Worm (Caenorhabditis elegans): ENCODE data around the gene mom-2.
"Not testable (repeated sequence)": the region's sequence is repeated elsewhere in the genome, so short reads cannot be mapped to it uniquely, and the experiment has no call there.

Gene mom-2

DNA sequence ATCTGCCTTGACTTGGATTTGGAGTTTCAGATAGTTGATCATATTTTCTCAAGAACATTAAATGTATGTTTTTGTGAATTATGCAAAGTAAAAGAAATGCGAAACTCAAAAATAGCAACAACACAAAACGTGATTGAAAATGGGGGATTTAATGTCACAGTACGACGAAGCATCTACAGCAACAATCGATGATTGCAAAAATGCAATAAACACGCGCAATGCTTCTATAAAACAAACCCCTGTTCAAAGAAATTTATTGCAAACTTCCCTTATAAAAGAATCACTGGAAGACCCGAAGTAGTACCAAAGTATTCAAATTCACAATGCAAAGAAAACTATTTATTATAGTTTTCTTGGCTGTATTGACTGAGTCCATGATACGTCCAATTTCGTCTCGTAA lies 37.7 kb upstream of the mom-2 start, which contains the start of gene clec-219:
Gene clec-219 (plus strand): TSS at position 301 of the 400 bp plus-strand sequence.
- TF ChIP-seq elt-3 (tag; optimal IDR thresholded peaks at IDR 0.05) (no peak), ztf-11 (tag; optimal IDR thresholded peaks at IDR 0.05) (no peak), lsy-12 (tag; optimal IDR thresholded peaks at IDR 0.05) (no peak), aly-2 (tag; optimal IDR thresholded peaks at IDR 0.05) (no peak), fkh-10 (GFP tag; optimal IDR thresholded peaks at IDR 0.05) (no peak), lin-15B (tag; optimal IDR thresholded peaks at IDR 0.05) (no peak), tbx-2 (tag; optimal IDR thresholded peaks at IDR 0.05) (no peak), nhr-237 (tag; optimal IDR thresholded peaks at IDR 0.05) (no peak), daf-12 (tag; optimal IDR thresholded peaks at IDR 0.05) (no peak), skn-1 (tag; optimal IDR thresholded peaks at IDR 0.05) (no peak), R02D3.7 (tag; optimal IDR thresholded peaks at IDR 0.05) (no peak)

- TF ChIP-seq daf-12 (tag; optimal IDR thresholded peaks at IDR 0.05) (no peak), lsy-12 (tag; optimal IDR thresholded peaks at IDR 0.05) (no peak), eor-1 (tag; optimal IDR thresholded peaks at IDR 0.05) (no peak), tbx-2 (tag; optimal IDR thresholded peaks at IDR 0.05) (no peak), ztf-4 (tag; optimal IDR thresholded peaks at IDR 0.05) (no peak)
Measured at ce11 chrV:8323545-8323944, 32.2 kb upstream of the mom-2 start.

ce11 chrV:8325906-8326305 lies 29.9 kb upstream of the mom-2 start:
- no peak for TF ChIP-seq jun-1 (tag; optimal IDR thresholded peaks at IDR 0.05)
- no peak for TF ChIP-seq hmg-11 (tag; optimal IDR thresholded peaks at IDR 0.05)
- TF ChIP-seq nhr-237 (tag; optimal IDR thresholded peaks at IDR 0.05): no peak
- no peak for TF ChIP-seq aly-2 (tag; optimal IDR thresholded peaks at IDR 0.05)
- TF ChIP-seq mdl-1 (tag; optimal IDR thresholded peaks at IDR 0.05): no peak
- TF ChIP-seq nhr-28 (tag; optimal IDR thresholded peaks at IDR 0.05): no peak
- no peak for TF ChIP-seq egl-27 (tag; optimal IDR thresholded peaks at IDR 0.05)
- no peak for TF ChIP-seq ceh-82 (tag; optimal IDR thresholded peaks at IDR 0.05)
- TF ChIP-seq tbx-2 (tag; optimal IDR thresholded peaks at IDR 0.05): no peak
- no peak for TF ChIP-seq zag-1 (tag; optimal IDR thresholded peaks at IDR 0.05)
- no peak for TF ChIP-seq ceh-9 (tag; optimal IDR thresholded peaks at IDR 0.05)
- no peak for TF ChIP-seq nfya-1 (tag; optimal IDR thresholded peaks at IDR 0.05; ENCODE audit: insufficient read depth)
- TF ChIP-seq pqm-1 (tag; optimal IDR thresholded peaks at IDR 0.05): no peak
- no peak for TF ChIP-seq lsy-12 (tag; optimal IDR thresholded peaks at IDR 0.05)
- no peak for TF ChIP-seq sea-2 (GFP tag; optimal IDR thresholded peaks at IDR 0.05)
- no peak for TF ChIP-seq fkh-10 (GFP tag; optimal IDR thresholded peaks at IDR 0.05)
- TF ChIP-seq skn-1 (tag; optimal IDR thresholded peaks at IDR 0.05): no peak

DNA sequence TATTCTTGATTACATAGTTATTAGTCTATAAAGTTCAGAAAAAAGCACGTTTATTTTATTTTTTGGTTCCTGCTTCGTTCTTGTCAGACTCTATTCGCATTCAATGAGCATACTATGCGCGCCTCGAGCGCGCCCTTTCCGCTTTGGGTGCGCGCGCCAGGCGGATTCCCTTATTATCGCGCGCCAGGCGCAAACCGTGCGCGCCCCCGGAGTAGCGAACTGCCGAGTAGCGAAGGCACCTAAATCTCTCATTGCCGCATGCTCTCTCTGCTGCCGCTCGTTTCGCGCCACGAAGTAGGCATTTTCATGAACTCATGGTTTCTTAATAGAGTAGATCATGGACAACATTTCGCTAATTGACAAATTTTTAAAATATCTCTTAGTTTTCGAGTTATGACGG lies 28.7 kb upstream of the mom-2 start:
- TF ChIP-seq ztf-4 (tag; optimal IDR thresholded peaks at IDR 0.05) (no peak), tbx-2 (tag; optimal IDR thresholded peaks at IDR 0.05) (no peak), ceh-28 (tag; optimal IDR thresholded peaks at IDR 0.05) (no peak), lsy-12 (tag; optimal IDR thresholded peaks at IDR 0.05) (no peak), ceh-16 (tag; optimal IDR thresholded peaks at IDR 0.05) (no peak), nhr-25 (tag; optimal IDR thresholded peaks at IDR 0.05) (no peak), lin-39 (tag; optimal IDR thresholded peaks at IDR 0.05) (no peak), mml-1 (tag; optimal IDR thresholded peaks at IDR 0.05) (no peak), nhr-28 (tag; optimal IDR thresholded peaks at IDR 0.05) (no peak)

ce11 chrV:8334360-8334759 lies 21.4 kb upstream of the mom-2 start, which contains the start of gene tmd-2:
Gene tmd-2 (plus strand): TSS chrV:8334660.
- no peak for TF ChIP-seq ama-1 (optimal IDR thresholded peaks at IDR 0.05)

DNA sequence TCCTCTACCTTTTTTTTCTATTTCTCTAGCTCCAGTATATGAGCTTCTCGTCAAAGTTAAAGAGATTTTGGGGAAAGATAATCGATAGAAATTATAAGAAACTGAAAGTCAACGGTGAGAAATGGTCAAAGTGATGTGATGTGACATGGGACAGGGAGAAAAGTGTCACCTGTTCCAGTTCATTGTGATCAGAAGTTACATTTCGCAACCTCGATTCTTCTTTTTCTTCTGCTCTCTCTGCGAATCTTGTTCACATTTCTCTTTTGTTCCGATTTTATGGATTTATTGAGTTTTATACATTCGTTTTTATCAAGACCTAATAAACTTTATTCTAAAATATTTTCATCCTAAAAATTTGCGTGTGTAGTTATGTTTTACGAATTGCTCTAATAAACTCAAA lies 20.2 kb upstream of the mom-2 start:
- TF ChIP-seq unc-62 (GFP tag; optimal IDR thresholded peaks at IDR 0.05): no peak
- no peak for TF ChIP-seq mml-1 (tag; optimal IDR thresholded peaks at IDR 0.05)
- no peak for TF ChIP-seq R02D3.7 (tag; optimal IDR thresholded peaks at IDR 0.05)

DNA sequence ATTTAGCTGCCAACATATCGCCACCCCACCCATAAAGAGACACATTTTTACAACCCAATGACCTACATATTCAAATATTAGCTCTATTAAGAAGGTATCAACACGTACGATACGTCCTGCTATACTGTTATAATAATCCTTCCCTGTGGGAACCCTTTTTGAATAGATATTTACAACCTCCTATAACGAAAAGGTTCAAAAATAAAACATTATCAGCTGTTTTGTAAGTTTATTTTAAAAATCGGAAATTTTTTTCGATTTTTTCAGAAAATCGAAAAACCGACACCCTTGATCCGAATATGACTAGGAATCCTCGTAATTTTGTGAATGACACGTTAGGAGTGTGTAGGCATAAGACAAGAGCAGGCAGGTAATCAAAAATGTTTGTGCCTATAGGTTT lies 14.9 kb upstream of the mom-2 start, which contains the start of gene C08D8.7:
Gene C08D8.7 (plus strand): TSS at position 301 of the 400 bp plus-strand sequence.
- not testable (repeated sequence) for TF ChIP-seq ztf-11 (tag; optimal IDR thresholded peaks at IDR 0.05); nhr-43 (tag; optimal IDR thresholded peaks at IDR 0.05; ENCODE audit: poor library complexity, severe bottlenecking); nhr-76 (tag; optimal IDR thresholded peaks at IDR 0.05)
